Worm (Caenorhabditis elegans): ENCODE measurements around the gene C05D12.4.
A peak's percentile ranks its signal among the peaks of the same experiment; 100 is the strongest.

C05D12.4 gene

ce11 chrII:11440265-11440664, 8.6 kb downstream of the C05D12.4 start, which contains the start of gene VW02B12L.2 (continued):
- peak; percentile 28 for TF ChIP-seq swsn-7 (tag; optimal IDR thresholded peaks at IDR 0.05)
- no peak for TF ChIP-seq nhr-47 (tag; optimal IDR thresholded peaks at IDR 0.05)
- no peak for TF ChIP-seq lir-3 (tag; optimal IDR thresholded peaks at IDR 0.05; ENCODE audit: poor library complexity)
- TF ChIP-seq ztf-11 (tag; optimal IDR thresholded peaks at IDR 0.05) = no peak
- TF ChIP-seq C34B4.2 (tag; optimal IDR thresholded peaks at IDR 0.05) = no peak
- no peak for TF ChIP-seq hlh-17 (GFP tag; optimal IDR thresholded peaks at IDR 0.05; ENCODE audit: borderline replicate concordance)
- no peak for TF ChIP-seq unc-62 (GFP tag; optimal IDR thresholded peaks at IDR 0.05)
- no peak for TF ChIP-seq zip-4 (GFP tag; optimal IDR thresholded peaks at IDR 0.05)
- TF ChIP-seq unc-98 (GFP tag; IDR thresholded peaks at IDR 0.05) = no peak
- no peak for TF ChIP-seq isw-1 (GFP tag; IDR thresholded peaks at IDR 0.05)
- no peak for TF ChIP-seq mdl-1 (tag; optimal IDR thresholded peaks at IDR 0.05)
- peak; percentile 59 for TF ChIP-seq nhr-71 (tag; optimal IDR thresholded peaks at IDR 0.05)
- TF ChIP-seq ceh-88 (GFP tag; IDR thresholded peaks at IDR 0.05) = no peak
- TF ChIP-seq hpl-2 (GFP tag; optimal IDR thresholded peaks at IDR 0.05) = no peak
- TF ChIP-seq nhr-12 (tag; optimal IDR thresholded peaks at IDR 0.05) = no peak
- TF ChIP-seq ama-1 (optimal IDR thresholded peaks at IDR 0.05) = no peak
- TF ChIP-seq snu-23 (GFP tag; optimal IDR thresholded peaks at IDR 0.05) = peak; percentile 57
- TF ChIP-seq xbp-1 (tag; optimal IDR thresholded peaks at IDR 0.05) = peak; percentile 25
- no peak for TF ChIP-seq mef-2 (tag; optimal IDR thresholded peaks at IDR 0.05)
- TF ChIP-seq nhr-77 (tag; optimal IDR thresholded peaks at IDR 0.05) = peak; percentile 23
- no peak for TF ChIP-seq ceh-90 (tag; optimal IDR thresholded peaks at IDR 0.05)
- no peak for TF ChIP-seq F16B12.6 (tag; optimal IDR thresholded peaks at IDR 0.05)
- no peak for TF ChIP-seq pag-3 (tag; optimal IDR thresholded peaks at IDR 0.05; ENCODE audit: borderline replicate concordance, insufficient read depth)
- no peak for TF ChIP-seq sup-37 (GFP tag; optimal IDR thresholded peaks at IDR 0.05)
- no peak for TF ChIP-seq nhr-84 (tag; optimal IDR thresholded peaks at IDR 0.05)
- TF ChIP-seq mep-1 (tag; optimal IDR thresholded peaks at IDR 0.05) = no peak
- no peak for TF ChIP-seq hlh-4 (tag; optimal IDR thresholded peaks at IDR 0.05)
- TF ChIP-seq nhr-85 (tag) = no peak
- no peak for TF ChIP-seq sox-4 (tag; optimal IDR thresholded peaks at IDR 0.05)
- no peak for TF ChIP-seq zag-1 (tag; optimal IDR thresholded peaks at IDR 0.05)
- TF ChIP-seq nhr-76 (tag; optimal IDR thresholded peaks at IDR 0.05) = no peak
- no peak for TF ChIP-seq unc-130 (tag; optimal IDR thresholded peaks at IDR 0.05)
- TF ChIP-seq jun-1 (tag; optimal IDR thresholded peaks at IDR 0.05) = no peak
- TF ChIP-seq dsc-1 (tag; optimal IDR thresholded peaks at IDR 0.05) = peak; percentile 18
- TF ChIP-seq mab-9 (GFP tag; IDR thresholded peaks at IDR 0.05) = no peak
- no peak for TF ChIP-seq ets-5 (GFP tag; IDR thresholded peaks at IDR 0.05)
- TF ChIP-seq rnt-1 (tag; optimal IDR thresholded peaks at IDR 0.05) = peak; percentile 38
- peak; percentile 45 for TF ChIP-seq lin-15B (tag; optimal IDR thresholded peaks at IDR 0.05)
- no peak for TF ChIP-seq unc-30 (tag; optimal IDR thresholded peaks at IDR 0.05)
- TF ChIP-seq ztf-4 (tag; optimal IDR thresholded peaks at IDR 0.05) = no peak
- TF ChIP-seq efl-3 (GFP tag; optimal IDR thresholded peaks at IDR 0.05) = no peak
- TF ChIP-seq skn-1 (tag; optimal IDR thresholded peaks at IDR 0.05) = peak; percentile 58
- TF ChIP-seq lin-35 (GFP tag; optimal IDR thresholded peaks at IDR 0.05) = peak; percentile 89 to 96
- no peak for TF ChIP-seq aha-1 (tag; optimal IDR thresholded peaks at IDR 0.05)
- TF ChIP-seq aly-2 (tag; optimal IDR thresholded peaks at IDR 0.05) = no peak
- peak in 2 of 3 experiments; percentile 4 to 48 for TF ChIP-seq ceh-82 (tag; optimal IDR thresholded peaks at IDR 0.05)
- TF ChIP-seq nhr-90 (tag; optimal IDR thresholded peaks at IDR 0.05; ENCODE audit: poor library complexity) = peak; percentile 34
- no peak for TF ChIP-seq irx-1 (tag; optimal IDR thresholded peaks at IDR 0.05)
- TF ChIP-seq efl-1 (optimal IDR thresholded peaks at IDR 0.05) = peak; percentile 43 to 91
- peak; percentile 90 to 99 for TF ChIP-seq efl-1 (GFP tag; optimal IDR thresholded peaks at IDR 0.05 in 1 of 2)
- no peak for TF ChIP-seq nhr-28 (tag; optimal IDR thresholded peaks at IDR 0.05)
- no peak for TF ChIP-seq Y116A8C.19 (tag; optimal IDR thresholded peaks at IDR 0.05; ENCODE audit: borderline replicate concordance)
- no peak for TF ChIP-seq alr-1 (tag; optimal IDR thresholded peaks at IDR 0.05; ENCODE audit: borderline replicate concordance)
- TF ChIP-seq pax-3 (tag; optimal IDR thresholded peaks at IDR 0.05) = no peak
- no peak for TF ChIP-seq fos-1 (tag; optimal IDR thresholded peaks at IDR 0.05)

Data from whole organism, L1 larva.